Worm (Caenorhabditis elegans): ENCODE results near the gene gpx-3.

Gene gpx-3

DNA sequence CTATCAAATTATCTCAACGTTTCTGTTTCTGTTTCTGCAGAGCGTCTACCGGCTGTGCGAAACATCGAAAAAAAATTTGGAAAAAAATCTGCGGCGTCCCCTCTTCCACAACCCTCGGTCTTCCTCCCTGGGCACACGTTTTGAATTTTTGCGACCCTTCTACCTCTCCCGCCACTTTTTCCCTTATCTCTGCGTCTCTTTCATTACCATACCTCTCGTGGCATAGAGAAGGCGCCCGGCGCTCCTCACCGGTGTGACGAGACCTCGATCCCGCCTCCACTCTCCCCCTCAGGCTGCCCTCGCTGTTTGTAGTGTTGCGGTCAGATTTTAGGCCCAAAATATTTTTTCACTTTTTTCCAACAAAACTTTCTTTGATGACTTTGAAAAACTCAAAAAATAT lies 35.3 kb upstream of the gpx-3 start (continued):
- TF ChIP-seq elt-2 (tag; optimal IDR thresholded peaks at IDR 0.05) = no peak

DNA sequence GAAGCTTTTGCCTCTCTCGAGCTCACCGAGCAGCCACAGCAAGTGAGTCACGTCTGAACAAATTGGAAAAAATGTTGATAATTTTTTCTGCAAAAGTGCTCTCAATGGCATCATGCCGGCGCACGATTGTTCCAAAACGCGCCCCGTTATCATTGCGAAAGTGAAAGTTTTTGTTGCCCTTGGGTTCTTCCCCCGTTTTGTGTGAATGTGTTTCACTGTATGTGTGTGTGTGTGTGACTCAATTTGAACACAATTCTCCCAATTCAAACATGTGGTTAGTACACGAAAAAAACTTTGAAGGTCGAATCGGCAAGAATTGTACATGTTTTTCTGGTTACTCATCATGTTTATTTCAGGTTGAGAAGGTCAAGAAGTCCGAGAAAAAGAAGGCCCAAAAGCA lies 34.6 kb upstream of the gpx-3 start:
- peak; percentile 53 for TF ChIP-seq nhr-71 (tag; optimal IDR thresholded peaks at IDR 0.05)
- peak; percentile 56; the same call in 1 of the 2 replicates for TF ChIP-seq grh-1 (GFP tag; IDR thresholded peaks at IDR 0.05)
- TF ChIP-seq nhr-85 (tag) = peak; percentile 95
- peak in 1 of 2 experiments; percentile 29 for TF ChIP-seq lsy-2 (tag; optimal IDR thresholded peaks at IDR 0.05)
- TF ChIP-seq mep-1 (tag; optimal IDR thresholded peaks at IDR 0.05) = peak; percentile 60
- TF ChIP-seq lin-15B (tag; optimal IDR thresholded peaks at IDR 0.05) = no peak
- TF ChIP-seq nhr-19 (GFP tag; conservative IDR thresholded peaks at IDR 0.05) = peak; percentile 10; the same call in 1 of the 2 replicates
- TF ChIP-seq lin-14 (GFP tag; optimal IDR thresholded peaks at IDR 0.05) = peak; percentile 88
- no peak for TF ChIP-seq aly-2 (tag; optimal IDR thresholded peaks at IDR 0.05)
- TF ChIP-seq C04F5.9 (tag; optimal IDR thresholded peaks at IDR 0.05) = no peak
- peak; percentile 95 for TF ChIP-seq blmp-1 (tag; optimal IDR thresholded peaks at IDR 0.05)
- peak; percentile 9 for TF ChIP-seq snu-23 (GFP tag; optimal IDR thresholded peaks at IDR 0.05)
- no peak for TF ChIP-seq ceh-90 (tag; optimal IDR thresholded peaks at IDR 0.05)
- TF ChIP-seq ceh-88 (GFP tag; IDR thresholded peaks at IDR 0.05) = no peak
- TF ChIP-seq C16A3.4 (tag; optimal IDR thresholded peaks at IDR 0.05) = peak; percentile 11
- peak; percentile 51 for TF ChIP-seq elt-2 (tag; optimal IDR thresholded peaks at IDR 0.05)
- TF ChIP-seq lin-35 (GFP tag; optimal IDR thresholded peaks at IDR 0.05) = peak in 1 of 2 experiments; percentile 65
- TF ChIP-seq mdl-1 (tag; optimal IDR thresholded peaks at IDR 0.05) = peak in 1 of 2 experiments; percentile 37
- TF ChIP-seq nhr-28 (tag; optimal IDR thresholded peaks at IDR 0.05) = no peak
- TF ChIP-seq unc-30 (tag; optimal IDR thresholded peaks at IDR 0.05) = no peak
- no peak for TF ChIP-seq snpc-4 (tag; optimal IDR thresholded peaks at IDR 0.05)
- peak; percentile 52 for TF ChIP-seq nhr-20 (tag; optimal IDR thresholded peaks at IDR 0.05)
- no peak for TF ChIP-seq efl-1 (optimal IDR thresholded peaks at IDR 0.05)
- TF ChIP-seq efl-1 (GFP tag; optimal IDR thresholded peaks at IDR 0.05 in 1 of 2) = peak in 1 of 2 experiments; percentile 2
- TF ChIP-seq jun-1 (tag; optimal IDR thresholded peaks at IDR 0.05) = peak; percentile 27
- TF ChIP-seq elt-3 (tag; optimal IDR thresholded peaks at IDR 0.05) = peak in 4 of 6 experiments; percentile 17 to 76 (median 42)
- TF ChIP-seq mef-2 (tag; optimal IDR thresholded peaks at IDR 0.05) = no peak
- TF ChIP-seq pag-3 (tag; optimal IDR thresholded peaks at IDR 0.05; ENCODE audit: borderline replicate concordance, insufficient read depth) = peak; percentile 34

DNA sequence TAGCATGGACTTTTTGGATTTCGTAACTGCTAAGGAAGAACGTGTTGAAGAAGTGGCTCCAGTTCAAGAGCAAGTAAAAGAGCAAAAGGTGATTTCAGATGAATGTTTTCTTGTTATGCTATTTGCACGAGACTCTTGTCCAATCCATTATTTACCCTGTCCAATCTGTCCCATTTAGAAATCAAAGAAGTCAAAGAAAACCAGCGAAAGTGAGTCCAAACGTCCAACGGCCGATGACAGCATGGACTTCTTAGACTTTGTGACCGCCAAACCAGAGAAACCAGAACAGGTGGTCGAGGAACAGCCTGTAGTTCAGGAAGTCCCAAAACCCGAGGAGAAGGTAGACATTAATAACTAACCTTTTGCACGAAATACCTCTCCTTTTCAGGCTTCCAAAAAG lies 32.5 kb upstream of the gpx-3 start:
- TF ChIP-seq efl-1 (optimal IDR thresholded peaks at IDR 0.05) = no peak
- TF ChIP-seq efl-1 (GFP tag; optimal IDR thresholded peaks at IDR 0.05 in 1 of 2) = peak in 1 of 2 experiments; percentile 9
- TF ChIP-seq ces-1 (GFP tag; optimal IDR thresholded peaks at IDR 0.05) = no peak
- peak; percentile 57 for TF ChIP-seq blmp-1 (tag; optimal IDR thresholded peaks at IDR 0.05)

DNA sequence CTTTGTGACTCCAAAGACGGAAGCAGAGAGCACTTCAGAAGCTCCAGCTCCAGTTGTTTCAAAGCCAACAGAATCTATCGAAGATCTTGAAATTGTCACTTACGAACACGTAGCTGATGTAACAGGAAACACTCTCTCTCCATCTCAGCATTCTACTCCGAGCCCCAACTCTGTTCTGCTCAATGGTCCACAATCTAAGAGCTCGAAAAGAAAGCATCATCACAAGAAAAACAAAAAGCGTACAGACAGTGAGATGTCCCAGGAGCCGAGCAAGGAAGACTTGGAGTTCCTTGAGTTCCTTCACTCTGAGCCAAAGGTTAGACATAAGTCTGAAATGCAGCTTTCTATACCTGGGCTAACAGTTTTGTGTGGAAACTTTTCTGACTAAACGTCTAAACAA lies 31.7 kb upstream of the gpx-3 start:
- no peak for TF ChIP-seq nhr-77 (tag; optimal IDR thresholded peaks at IDR 0.05)
- no peak for TF ChIP-seq zag-1 (tag; optimal IDR thresholded peaks at IDR 0.05)
- no peak for TF ChIP-seq tlp-1 (tag; optimal IDR thresholded peaks at IDR 0.05)
- TF ChIP-seq unc-86 (tag; optimal IDR thresholded peaks at IDR 0.05) = no peak
- TF ChIP-seq C16A3.4 (tag; optimal IDR thresholded peaks at IDR 0.05) = no peak
- TF ChIP-seq nhr-47 (tag; optimal IDR thresholded peaks at IDR 0.05) = no peak
- no peak for TF ChIP-seq isw-1 (GFP tag; IDR thresholded peaks at IDR 0.05)
- TF ChIP-seq efl-1 (optimal IDR thresholded peaks at IDR 0.05) = no peak
- peak in 1 of 2 experiments; percentile 73 for TF ChIP-seq efl-1 (GFP tag; optimal IDR thresholded peaks at IDR 0.05 in 1 of 2)
- TF ChIP-seq aha-1 (tag; optimal IDR thresholded peaks at IDR 0.05) = no peak
- peak; percentile 51 for TF ChIP-seq nhr-85 (tag)

DNA sequence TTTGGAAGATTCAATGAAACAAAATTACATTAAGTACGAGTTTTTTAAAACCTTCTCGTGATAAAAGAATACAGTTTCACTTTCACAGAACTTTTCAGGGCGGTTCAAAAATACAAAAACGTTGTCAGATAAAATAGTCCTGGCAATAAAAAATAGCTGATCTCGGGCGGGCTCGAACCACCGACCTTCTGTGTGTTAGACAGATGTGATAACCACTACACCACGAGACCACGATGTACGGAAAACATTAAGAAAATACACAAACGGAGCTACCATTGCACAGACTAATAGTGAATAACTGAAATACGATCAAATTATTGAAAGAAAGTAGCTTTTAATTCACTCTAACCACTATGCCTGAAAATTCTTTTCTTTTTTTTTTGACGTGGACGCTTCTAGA lies 26.8 kb upstream of the gpx-3 start:
- TF ChIP-seq swsn-7 (tag; optimal IDR thresholded peaks at IDR 0.05) (peak; percentile 26), nhr-71 (tag; optimal IDR thresholded peaks at IDR 0.05) (peak; percentile 62), dsc-1 (tag; optimal IDR thresholded peaks at IDR 0.05) (peak; percentile 7), efl-1 (optimal IDR thresholded peaks at IDR 0.05) (no peak), efl-1 (GFP tag; optimal IDR thresholded peaks at IDR 0.05 in 1 of 2) (peak in 1 of 2 experiments; percentile 12), ceh-88 (GFP tag; IDR thresholded peaks at IDR 0.05) (no peak), nhr-47 (tag; optimal IDR thresholded peaks at IDR 0.05) (peak; percentile 27), rnt-1 (tag; optimal IDR thresholded peaks at IDR 0.05) (peak; percentile 56), unc-130 (tag; optimal IDR thresholded peaks at IDR 0.05) (no peak), elt-2 (tag; optimal IDR thresholded peaks at IDR 0.05) (peak; percentile 27), nhr-84 (tag; optimal IDR thresholded peaks at IDR 0.05) (no peak), lin-14 (GFP tag; optimal IDR thresholded peaks at IDR 0.05) (peak; percentile 7), nhr-19 (GFP tag; conservative IDR thresholded peaks at IDR 0.05) (peak; percentile 54), nhr-90 (tag; optimal IDR thresholded peaks at IDR 0.05; ENCODE audit: poor library complexity) (peak; percentile 52), nhr-20 (tag; optimal IDR thresholded peaks at IDR 0.05) (peak; percentile 34), ztf-11 (tag; optimal IDR thresholded peaks at IDR 0.05) (no peak), snu-23 (GFP tag; optimal IDR thresholded peaks at IDR 0.05) (peak; percentile 17), mep-1 (tag; optimal IDR thresholded peaks at IDR 0.05) (peak; percentile 22), ceh-82 (tag; optimal IDR thresholded peaks at IDR 0.05) (no peak), nhr-77 (tag; optimal IDR thresholded peaks at IDR 0.05) (no peak)
